Worm (Caenorhabditis elegans) whole organism, L1 larva: ENCODE data around the gene T12G3.4.

Experiments used
- C04F5.9 ChIP-seq: sonication (generic microtip); optimal IDR thresholded peaks from 2 replicates; lab custom pipeline; 2016; ENCODE audit warnings: missing genetic modification characterization, missing compliant biosample characterization
- C16A3.4 ChIP-seq: fragments of 150-350 bp; optimal IDR thresholded peaks from 2 replicates; lab custom pipeline; 2014; ENCODE audit warnings: missing biosample characterization, missing genetic modification characterization
- C34B4.2 ChIP-seq: sonication (generic microtip); optimal IDR thresholded peaks from 2 replicates; lab custom pipeline; 2017; ENCODE audit warnings: mild to moderate bottlenecking, missing genetic modification characterization, missing compliant biosample characterization
- F16B12.6 ChIP-seq: fragments of 150-350 bp; optimal IDR thresholded peaks from 2 replicates; lab custom pipeline; 2014; ENCODE audit warnings: missing biosample characterization, missing genetic modification characterization
- Y116A8C.19 ChIP-seq: sonication (generic microtip); optimal IDR thresholded peaks from 2 replicates; lab custom pipeline; 2016; ENCODE audit warnings: missing compliant biosample characterization, missing genetic modification characterization, borderline replicate concordance
- aha-1 ChIP-seq: fragments of 150-350 bp; optimal IDR thresholded peaks from 2 replicates; lab custom pipeline; 2014; ENCODE audit warnings: missing biosample characterization, missing genetic modification characterization
- alr-1 ChIP-seq: fragments of 200-800 bp; sonication (Bioruptor generic); optimal IDR thresholded peaks from 2 replicates; lab custom pipeline; 2018; ENCODE audit warnings: borderline replicate concordance, mild to moderate bottlenecking, missing genetic modification characterization, missing compliant biosample characterization
- ceh-8 ChIP-seq: fragments of 200-800 bp; sonication (Bioruptor generic); optimal IDR thresholded peaks from 2 replicates; lab custom pipeline; 2018; ENCODE audit warnings: mild to moderate bottlenecking, missing genetic modification characterization, moderate library complexity, missing compliant biosample characterization
- dpl-1 ChIP-seq, 3 experiments: fragments of 150-350 bp in 2 of 3; sonication (generic microtip) in 1 of 3; optimal IDR thresholded peaks; 2 replicates each; lab custom pipeline; 2014 to 2017; ENCODE audit warnings: missing biosample characterization in 3 of 3, missing genetic modification characterization in 3 of 3, missing genetic modification reagents in 3 of 3
- egl-27 ChIP-seq, 2 experiments: fragments of 150-350 bp in 1 of 2; sonication (generic microtip); optimal IDR thresholded peaks; 3 replicates each; lab custom pipeline; 2017 to 2018; ENCODE audit warnings: missing biosample characterization in 2 of 2, missing genetic modification characterization in 2 of 2, missing genetic modification reagents in 2 of 2
- elt-2 ChIP-seq: sonication (generic microtip); optimal IDR thresholded peaks from 2 replicates; lab custom pipeline; 2016; ENCODE audit warnings: missing genetic modification characterization, mild to moderate bottlenecking, inconsistent platforms, missing compliant biosample characterization, missing genetic modification reagents
- elt-3 ChIP-seq, 6 experiments: fragments of 150-350 bp in 1 of 6; sonication (generic microtip); optimal IDR thresholded peaks; 2 replicates each; lab custom pipeline; 2017 to 2018; ENCODE audit warnings: missing biosample characterization in 6 of 6, missing genetic modification characterization in 6 of 6, inconsistent platforms in 1 of 6
- fkh-10 ChIP-seq: sonication (generic microtip); optimal IDR thresholded peaks from 2 replicates; lab custom pipeline; 2017; ENCODE audit warnings: missing biosample characterization, missing genetic modification reagents, missing genetic modification characterization
- hlh-17 ChIP-seq: fragments of 200-800 bp; sonication (Bioruptor generic); optimal IDR thresholded peaks from 2 replicates; lab custom pipeline; 2018; ENCODE audit warnings: missing genetic modification characterization, mild to moderate bottlenecking, missing compliant biosample characterization, moderate library complexity, borderline replicate concordance
- hlh-4 ChIP-seq: sonication (generic microtip); optimal IDR thresholded peaks from 2 replicates; lab custom pipeline; 2016; ENCODE audit warnings: mild to moderate bottlenecking, missing genetic modification characterization, missing compliant biosample characterization
- irx-1 ChIP-seq: sonication (generic microtip); optimal IDR thresholded peaks from 2 replicates; lab custom pipeline; 2016; ENCODE audit warnings: missing genetic modification characterization, missing compliant biosample characterization
- isw-1 ChIP-seq: fragments of 200-800 bp; sonication (Bioruptor generic); IDR thresholded peaks from 2 replicates; pipeline ENCODE4 v1.3.6; 2022; ENCODE audit warnings: missing genetic modification characterization, missing compliant biosample characterization
- lin-13 ChIP-seq: fragments of 150-350 bp; optimal IDR thresholded peaks from 2 replicates; lab custom pipeline; 2014; ENCODE audit warnings: missing biosample characterization, missing genetic modification reagents, missing genetic modification characterization
- lin-14 ChIP-seq: fragments of 200-800 bp; sonication (Bioruptor generic); optimal IDR thresholded peaks from 2 replicates; lab custom pipeline; 2018; ENCODE audit warnings: mild to moderate bottlenecking, missing genetic modification characterization, moderate library complexity, missing compliant biosample characterization
- lin-15B ChIP-seq: fragments of 150-350 bp; sonication (generic microtip); optimal IDR thresholded peaks from 3 replicates; lab custom pipeline; 2014; ENCODE audit warnings: missing biosample characterization, missing genetic modification characterization
- lin-39 ChIP-seq: fragments of 150-350 bp; optimal IDR thresholded peaks from 2 replicates; lab custom pipeline; 2014; ENCODE audit warnings: missing biosample characterization, missing genetic modification reagents, missing genetic modification characterization
- mab-9 ChIP-seq: fragments of 200-800 bp; sonication (Bioruptor generic); IDR thresholded peaks from 2 replicates; pipeline ENCODE4 v1.3.6; 2022; ENCODE audit warnings: missing genetic modification reagents, missing genetic modification characterization, missing compliant biosample characterization
- mdl-1 ChIP-seq, 2 experiments: fragments of 150-350 bp; optimal IDR thresholded peaks; 2 replicates each; lab custom pipeline; 2014 to 2017; ENCODE audit warnings: missing biosample characterization in 2 of 2, missing genetic modification characterization in 2 of 2, inconsistent platforms in 1 of 2
- nhr-12 ChIP-seq: sonication (generic microtip); optimal IDR thresholded peaks from 2 replicates; lab custom pipeline; 2017; ENCODE audit warnings: missing biosample characterization, missing genetic modification characterization
- nhr-19 ChIP-seq: fragments of 200-800 bp; sonication (Bioruptor generic); conservative IDR thresholded peaks from 2 replicates; pipeline ENCODE4 v1.3.6; 2022; ENCODE audit warnings: missing genetic modification characterization, missing compliant biosample characterization
- nhr-237 ChIP-seq: fragments of 150-350 bp; optimal IDR thresholded peaks from 2 replicates; lab custom pipeline; 2014; ENCODE audit warnings: missing biosample characterization, missing genetic modification characterization
- nhr-71 ChIP-seq: sonication (generic microtip); optimal IDR thresholded peaks from 2 replicates; lab custom pipeline; 2016; ENCODE audit warnings: mild to moderate bottlenecking, missing genetic modification characterization, moderate library complexity, missing compliant biosample characterization
- nhr-76 ChIP-seq: sonication (generic microtip); optimal IDR thresholded peaks from 2 replicates; lab custom pipeline; 2017; ENCODE audit warnings: missing biosample characterization, missing genetic modification characterization
- nhr-77 ChIP-seq: fragments of 150-350 bp; optimal IDR thresholded peaks from 2 replicates; lab custom pipeline; 2014; ENCODE audit warnings: missing biosample characterization, missing genetic modification characterization
- nhr-84 ChIP-seq: sonication (generic microtip); optimal IDR thresholded peaks from 2 replicates; lab custom pipeline; 2017; ENCODE audit warnings: missing biosample characterization, missing genetic modification characterization
- nhr-90 ChIP-seq: sonication (generic microtip); optimal IDR thresholded peaks from 2 replicates; lab custom pipeline; 2016; ENCODE audit warnings: mild to moderate bottlenecking, missing genetic modification characterization, missing compliant biosample characterization; ENCODE audit not compliant: poor library complexity
- pag-3 ChIP-seq: sonication (generic microtip); optimal IDR thresholded peaks from 2 replicates; lab custom pipeline; 2017; ENCODE audit warnings: missing genetic modification characterization, mild to moderate bottlenecking, missing compliant biosample characterization, antibody characterized with exemption, borderline replicate concordance; ENCODE audit not compliant: insufficient read depth
- pax-3 ChIP-seq: fragments of 200-800 bp; sonication (Bioruptor generic); optimal IDR thresholded peaks from 2 replicates; lab custom pipeline; 2018; ENCODE audit warnings: mild to moderate bottlenecking, missing genetic modification characterization, moderate library complexity, missing compliant biosample characterization
- pqm-1 ChIP-seq: sonication (generic microtip); optimal IDR thresholded peaks from 3 replicates; lab custom pipeline; 2017; ENCODE audit warnings: missing biosample characterization, missing genetic modification characterization
- snu-23 ChIP-seq: sonication (generic microtip); optimal IDR thresholded peaks from 2 replicates; lab custom pipeline; 2016; ENCODE audit warnings: missing genetic modification characterization, missing compliant biosample characterization
- sox-4 ChIP-seq: sonication (generic microtip); optimal IDR thresholded peaks from 2 replicates; lab custom pipeline; 2016; ENCODE audit warnings: missing genetic modification characterization, missing compliant biosample characterization
- sptf-1 ChIP-seq: fragments of 150-350 bp; optimal IDR thresholded peaks from 2 replicates; lab custom pipeline; 2014; ENCODE audit warnings: missing biosample characterization, missing genetic modification characterization
- unc-130 ChIP-seq: fragments of 150-350 bp; optimal IDR thresholded peaks from 2 replicates; lab custom pipeline; 2017; ENCODE audit warnings: missing biosample characterization, missing genetic modification characterization, inconsistent platforms
- unc-30 ChIP-seq: sonication (generic microtip); optimal IDR thresholded peaks from 2 replicates; lab custom pipeline; 2017; ENCODE audit warnings: missing biosample characterization, missing genetic modification characterization
- unc-86 ChIP-seq: sonication (generic microtip); optimal IDR thresholded peaks from 2 replicates; lab custom pipeline; 2016; ENCODE audit warnings: missing genetic modification characterization, missing compliant biosample characterization
- vab-15 ChIP-seq: sonication (generic microtip); optimal IDR thresholded peaks from 2 replicates; lab custom pipeline; 2017; ENCODE audit warnings: missing genotype, mild to moderate bottlenecking, missing genetic modification characterization, missing compliant biosample characterization
- xbp-1 ChIP-seq: sonication (generic microtip); optimal IDR thresholded peaks from 2 replicates; lab custom pipeline; 2016; ENCODE audit warnings: missing genetic modification characterization, missing compliant biosample characterization
- zag-1 ChIP-seq: fragments of 150-350 bp; optimal IDR thresholded peaks from 2 replicates; lab custom pipeline; 2014; ENCODE audit warnings: missing biosample characterization, missing genetic modification characterization
- ztf-11 ChIP-seq, 2 experiments: sonication (generic microtip); optimal IDR thresholded peaks; 2 replicates each; lab custom pipeline; 2016 to 2017; ENCODE audit warnings: missing genetic modification characterization in 2 of 2, missing biosample characterization in 1 of 2, missing compliant biosample characterization in 1 of 2

Gene T12G3.4

ce11 chrIV:12051049-12051792, 3.2 kb downstream of the T12G3.4 start, which contains the start of the genes bre-5 and spt-5 (continued):
- no peak for TF ChIP-seq hlh-4
- TF ChIP-seq unc-86 (tag; lab: Kevin White, UChicago), result no peak
- TF ChIP-seq irx-1 (tag; lab: Kevin White, UChicago), result no peak
- no peak for TF ChIP-seq sptf-1 (tag; lab: Kevin White, UChicago)
- TF ChIP-seq unc-130 (tag; lab: Kevin White, UChicago), result peak; percentile 61
- no peak for TF ChIP-seq ztf-11 (tag; optimal IDR thresholded peaks at IDR 0.05; lab: Kevin White, UChicago)
- no peak for TF ChIP-seq nhr-77
- TF ChIP-seq Y116A8C.19 (tag; lab: Kevin White, UChicago), result no peak
- TF ChIP-seq zag-1, result no peak
- TF ChIP-seq lin-39, result no peak
- no peak for TF ChIP-seq C04F5.9 (tag; lab: Kevin White, UChicago)
- peak; percentile 85 for TF ChIP-seq F16B12.6 (tag; lab: Kevin White, UChicago)
- no peak for TF ChIP-seq C34B4.2 (tag; lab: Kevin White, UChicago)
- no peak for TF ChIP-seq pqm-1 (tag; lab: Kevin White, UChicago)
- no peak for TF ChIP-seq lin-15B (tag; lab: Kevin White, UChicago)
- TF ChIP-seq nhr-71 (tag; lab: Kevin White, UChicago), result peak; percentile 48
- TF ChIP-seq unc-30, result no peak
- no peak for TF ChIP-seq mab-9 (GFP tag; lab: Robert Waterston, UW)
- no peak for TF ChIP-seq mdl-1 (tag; optimal IDR thresholded peaks at IDR 0.05; lab: Kevin White, UChicago)
- TF ChIP-seq lin-13, result no peak
- TF ChIP-seq lin-14, result no peak
- TF ChIP-seq elt-3 (tag; optimal IDR thresholded peaks at IDR 0.05; lab: Kevin White, UChicago), result no peak
- no peak for TF ChIP-seq nhr-237 (tag; lab: Kevin White, UChicago)
- TF ChIP-seq egl-27 (tag; optimal IDR thresholded peaks at IDR 0.05; lab: Kevin White, UChicago), result no peak
- TF ChIP-seq isw-1 (GFP tag; lab: Robert Waterston, UW), result no peak
- TF ChIP-seq pax-3 (tag; lab: Kevin White, UChicago), result no peak
- TF ChIP-seq C16A3.4 (tag; lab: Kevin White, UChicago), result no peak
- TF ChIP-seq snu-23, result peak; percentile 41
- no peak for TF ChIP-seq aha-1 (tag; lab: Kevin White, UChicago)
- no peak for TF ChIP-seq sox-4 (tag; lab: Kevin White, UChicago)
- TF ChIP-seq hlh-17, result no peak
- TF ChIP-seq alr-1 (tag; lab: Kevin White, UChicago), result no peak
- no peak for TF ChIP-seq nhr-12 (tag; lab: Kevin White, UChicago)
- no peak for TF ChIP-seq nhr-76
- no peak for TF ChIP-seq ceh-8 (GFP tag; lab: Kevin White, UChicago)
- no peak for TF ChIP-seq elt-2 (tag; lab: Kevin White, UChicago)
- 0 out of 2 replicates have a peak, but pooled peaks have one; percentile 12 for TF ChIP-seq nhr-19 (GFP tag; lab: Robert Waterston, UW)
- TF ChIP-seq dpl-1 (GFP tag; optimal IDR thresholded peaks at IDR 0.05; lab: Kevin White, UChicago), result peak; percentile 5 to 40 (median 35)
- peak; percentile 16 for TF ChIP-seq xbp-1 (tag; lab: Kevin White, UChicago)

- TF ChIP-seq hlh-17 (no peak), nhr-90 (tag; lab: Kevin White, UChicago) (no peak), mab-9 (GFP tag; lab: Robert Waterston, UW) (no peak), vab-15 (tag; lab: Kevin White, UChicago) (no peak), nhr-84 (tag; lab: Kevin White, UChicago) (no peak), pag-3 (tag; lab: Kevin White, UChicago) (no peak), fkh-10 (GFP tag; lab: Kevin White, UChicago) (no peak), unc-130 (tag; lab: Kevin White, UChicago) (no peak), snu-23 (no peak), F16B12.6 (tag; lab: Kevin White, UChicago) (no peak)
These were observed 4.4 kb downstream of the T12G3.4 start for ce11 chrIV:12052461-12052860.
